Fruit fly (Drosophila melanogaster): ENCODE measurements around the gene nocte.

nocte gene

DNA sequence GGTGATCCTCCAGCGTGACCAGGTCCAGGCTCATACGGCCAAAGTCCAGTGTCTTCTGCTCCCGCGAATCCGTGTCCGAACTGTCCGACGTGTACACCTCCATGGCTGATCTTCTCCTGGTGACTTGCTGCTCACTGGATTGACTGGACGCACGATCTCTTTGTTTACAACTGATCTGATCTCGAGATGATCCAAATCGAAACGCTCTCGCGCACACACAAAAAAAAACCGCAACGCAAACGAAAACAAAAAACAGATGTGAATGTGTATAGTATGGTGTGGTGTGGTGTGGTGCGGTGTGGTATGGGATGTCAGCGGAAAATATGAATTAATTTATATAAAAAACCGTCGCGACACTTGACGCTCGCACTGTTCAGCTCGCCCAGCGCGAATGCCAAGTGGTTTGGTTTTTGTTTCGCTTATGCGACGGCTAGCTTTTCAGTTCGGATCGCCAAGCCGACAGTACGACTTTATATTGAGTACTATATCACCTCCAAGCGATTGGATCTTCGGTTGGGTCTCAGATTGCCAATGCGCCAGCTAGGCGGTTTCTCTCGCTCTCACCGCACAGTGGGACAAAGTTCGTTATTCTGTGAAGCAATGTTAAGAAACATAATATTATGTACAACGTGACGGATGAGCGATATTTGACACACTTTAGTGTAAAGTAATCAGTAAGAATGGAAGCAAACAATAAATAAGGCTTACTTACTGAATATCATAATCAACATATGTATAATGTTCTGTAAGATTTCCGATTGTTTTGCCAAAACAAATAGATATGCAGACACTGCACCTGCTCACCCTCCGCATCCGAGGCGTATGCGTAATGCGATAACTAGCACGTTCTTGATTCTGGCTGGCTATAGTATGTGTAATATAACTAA lies 11.9 kb upstream of the nocte start (continued):
- TF ChIP-seq oc (tag; optimal IDR thresholded peaks at IDR 0.05) (no peak), her (GFP tag; optimal IDR thresholded peaks at IDR 0.05) (peak; percentile 46), CG14441 (GFP tag; IDR thresholded peaks at IDR 0.05) (peak; percentile 52), salm (tag; optimal IDR thresholded peaks at IDR 0.05) (no peak), CG1024 (GFP tag; IDR thresholded peaks at IDR 0.05) (peak; percentile 36; the same call in 1 of the 2 replicates), klu (GFP tag; IDR thresholded peaks at IDR 0.05) (0 out of 2 replicates have a peak, but pooled peaks have one; percentile 37), chn (GFP tag; optimal IDR thresholded peaks at IDR 0.05) (peak; percentile 25), Trl (optimal IDR thresholded peaks at IDR 0.05) (peak in 1 of 2 experiments; percentile 42), Trl (GFP tag; optimal IDR thresholded peaks at IDR 0.05) (peak; percentile 34), CG17385 (GFP tag; optimal IDR thresholded peaks at IDR 0.05) (peak; percentile 57), ems (GFP tag; optimal IDR thresholded peaks at IDR 0.05) (peak; percentile 56), NK7.1 (GFP tag; optimal IDR thresholded peaks at IDR 0.05) (peak; percentile 12), NfI (GFP tag; optimal IDR thresholded peaks at IDR 0.05) (peak; percentile 58), dmrt99B (tag; optimal IDR thresholded peaks at IDR 0.05) (peak; percentile 69), Sox102F (GFP tag; optimal IDR thresholded peaks at IDR 0.05) (peak; percentile 58), CG14050 (GFP tag; IDR thresholded peaks at IDR 0.05) (peak; percentile 22; the same call in 1 of the 3 replicates), CG18764 (GFP tag; optimal IDR thresholded peaks at IDR 0.05) (no peak), Side (GFP tag; optimal IDR thresholded peaks at IDR 0.05) (peak; percentile 32), HLH3B (GFP tag; IDR thresholded peaks at IDR 0.05) (peak; percentile 32; the same call in 1 of the 2 replicates), pan (optimal IDR thresholded peaks at IDR 0.05) (no peak), pan (GFP tag; optimal IDR thresholded peaks at IDR 0.05 in 1 of 2, IDR thresholded peaks at IDR 0.05 in 1 of 2) (peak in 1 of 2 experiments; percentile 50), chif (GFP tag; optimal IDR thresholded peaks at IDR 0.05) (peak; percentile 24 to 55), CG8281 (tag; optimal IDR thresholded peaks at IDR 0.05) (peak; percentile 28), Camta (GFP tag; optimal IDR thresholded peaks at IDR 0.05) (peak; percentile 23), corto (GFP tag; optimal IDR thresholded peaks at IDR 0.05) (no peak), CG9817 (tag; optimal IDR thresholded peaks at IDR 0.05) (peak; percentile 55), unpg (GFP tag; optimal IDR thresholded peaks at IDR 0.05) (peak; percentile 62), row (GFP tag; IDR thresholded peaks at IDR 0.05) (peak; percentile 88), CG3838 (GFP tag; optimal IDR thresholded peaks at IDR 0.05) (peak; percentile 22), ind (GFP tag; optimal IDR thresholded peaks at IDR 0.05) (peak; percentile 70), B-H1 (GFP tag; IDR thresholded peaks at IDR 0.05) (no peak), sug (tag; optimal IDR thresholded peaks at IDR 0.05) (peak; percentile 80), Abd-B (GFP tag; optimal IDR thresholded peaks at IDR 0.05) (no peak), CG18476 (GFP tag; optimal IDR thresholded peaks at IDR 0.05) (peak; percentile 39), Meics (GFP tag; optimal IDR thresholded peaks at IDR 0.05) (peak; percentile 79), CG6254 (GFP tag; optimal IDR thresholded peaks at IDR 0.05) (no peak), CG3995 (GFP tag; optimal IDR thresholded peaks at IDR 0.05) (peak; percentile 18), C15 (GFP tag; IDR thresholded peaks at IDR 0.05) (0 out of 3 replicates have a peak, but pooled peaks have one; percentile 15), abd-A (tag; optimal IDR thresholded peaks at IDR 0.05) (peak; percentile 9), Eip74EF (GFP tag; optimal IDR thresholded peaks at IDR 0.05) (peak in 1 of 2 experiments; percentile 44), CG3847 (GFP tag; IDR thresholded peaks at IDR 0.05) (peak; percentile 64), CG4424 (GFP tag; optimal IDR thresholded peaks at IDR 0.05) (peak; percentile 39), CG13624 (GFP tag; optimal IDR thresholded peaks at IDR 0.05) (peak; percentile 53), CG30431 (GFP tag; optimal IDR thresholded peaks at IDR 0.05) (no peak), crc (GFP tag; optimal IDR thresholded peaks at IDR 0.05) (peak; percentile 5), CG11456 (GFP tag; IDR thresholded peaks at IDR 0.05) (0 out of 3 replicates have a peak, but pooled peaks have one; percentile 42), CG12219 (GFP tag; optimal IDR thresholded peaks at IDR 0.05) (peak; percentile 63), D (optimal IDR thresholded peaks at IDR 0.05) (no peak), D (GFP tag; optimal IDR thresholded peaks at IDR 0.05) (no peak)
